Worm (Caenorhabditis elegans) whole organism, midembryonic: ENCODE data around the gene D1046.4.

ENCODE experiments used
- T22C8.4 ChIP-seq: fragments of 200-800 bp; sonication (Bioruptor generic); IDR thresholded peaks from 2 replicates; pipeline ENCODE4 v1.3.6; 2022; ENCODE audit warnings: missing genetic modification characterization, missing compliant biosample characterization
- cog-1 ChIP-seq: sonication (generic microtip); optimal IDR thresholded peaks from 2 replicates; lab custom pipeline; 2016; ENCODE audit warnings: missing genetic modification characterization, missing compliant biosample characterization
- flt-1 ChIP-seq: fragments of 200-800 bp; sonication (Bioruptor generic); IDR thresholded peaks from 2 replicates; pipeline ENCODE4 v1.3.6; 2022; ENCODE audit warnings: missing genetic modification characterization, missing compliant biosample characterization
- klf-2 ChIP-seq: fragments of 200-800 bp; sonication (Bioruptor generic); conservative IDR thresholded peaks from 2 replicates; pipeline ENCODE4 v1.3.6; 2022; ENCODE audit warnings: missing genetic modification reagents, missing genetic modification characterization, missing compliant biosample characterization
- med-1 ChIP-seq: sonication (generic microtip); optimal IDR thresholded peaks from 2 replicates; lab custom pipeline; 2017; ENCODE audit warnings: missing genetic modification characterization, mild to moderate bottlenecking, missing compliant biosample characterization, antibody characterized with exemption, missing genetic modification reagents; ENCODE audit not compliant: insufficient read depth
- ref-1 ChIP-seq: fragments of 200-800 bp; sonication (Bioruptor generic); conservative IDR thresholded peaks from 2 replicates; pipeline ENCODE4 v1.3.6; 2022; ENCODE audit warnings: missing genetic modification reagents, missing genetic modification characterization, missing compliant biosample characterization
- tab-1 ChIP-seq: fragments of 200-800 bp; sonication (Bioruptor generic); IDR thresholded peaks from 2 replicates; pipeline ENCODE4 v1.3.6; 2022; ENCODE audit warnings: missing genetic modification characterization, missing compliant biosample characterization
- ztf-23 ChIP-seq: fragments of 200-800 bp; sonication (Bioruptor generic); IDR thresholded peaks from 2 replicates; pipeline ENCODE4 v1.3.6; 2022; ENCODE audit warnings: missing genetic modification reagents, missing genetic modification characterization, missing compliant biosample characterization
- ztf-29 ChIP-seq: fragments of 200-800 bp; sonication (Bioruptor generic); IDR thresholded peaks from 2 replicates; pipeline ENCODE4 v1.3.6; 2022; ENCODE audit warnings: missing genetic modification reagents, missing genetic modification characterization, missing compliant biosample characterization

The D1046.4 gene

ce11 chrIV:8933575-8933974 lies at the start of gene D1046.4:
TSS of gene D1046.4 (plus strand) at chrIV:8933875.
- no peak for TF ChIP-seq cog-1 (tag; lab: Kevin White, UChicago)
- no peak for TF ChIP-seq tab-1 (GFP tag; lab: Robert Waterston, UW)
- TF ChIP-seq flt-1 (GFP tag; lab: Robert Waterston, UW): no peak
- TF ChIP-seq ref-1 (GFP tag; lab: Robert Waterston, UW): no peak
- no peak for TF ChIP-seq klf-2
- no peak for TF ChIP-seq ztf-29
- no peak for TF ChIP-seq ztf-23 (GFP tag; lab: Robert Waterston, UW)
- TF ChIP-seq med-1 (GFP tag; lab: Kevin White, UChicago): no peak
- no peak for TF ChIP-seq T22C8.4 (GFP tag; lab: Robert Waterston, UW)

- TF ChIP-seq cog-1 (tag; lab: Kevin White, UChicago) (no peak), T22C8.4 (GFP tag; lab: Robert Waterston, UW) (no peak), ztf-23 (GFP tag; lab: Robert Waterston, UW) (no peak), tab-1 (GFP tag; lab: Robert Waterston, UW) (no peak), med-1 (GFP tag; lab: Kevin White, UChicago) (no peak), ref-1 (GFP tag; lab: Robert Waterston, UW) (no peak), ztf-29 (no peak), flt-1 (GFP tag; lab: Robert Waterston, UW) (no peak), klf-2 (no peak)
These were observed 47.4 kb upstream of the D1046.4 start, which contains the start of gene C09G9.5 for ce11 chrIV:8886228-8886627. TSS of gene C09G9.5 (plus strand) at chrIV:8886528.

ce11 chrIV:8888525-8889026 lies 45.1 kb upstream of the D1046.4 start, which contains the start of gene oma-1:
TSS of gene oma-1 (plus strand) at chrIV:8888976.
- TF ChIP-seq med-1 (GFP tag; lab: Kevin White, UChicago): no peak
- TF ChIP-seq ztf-23 (GFP tag; lab: Robert Waterston, UW): no peak
- no peak for TF ChIP-seq tab-1 (GFP tag; lab: Robert Waterston, UW)
- no peak for TF ChIP-seq ztf-29
- no peak for TF ChIP-seq klf-2
- TF ChIP-seq cog-1 (tag; lab: Kevin White, UChicago): no peak
- no peak for TF ChIP-seq T22C8.4 (GFP tag; lab: Robert Waterston, UW)
- TF ChIP-seq flt-1 (GFP tag; lab: Robert Waterston, UW): no peak
- no peak for TF ChIP-seq ref-1 (GFP tag; lab: Robert Waterston, UW)

- TF ChIP-seq ztf-23 (GFP tag; lab: Robert Waterston, UW) (no peak), tab-1 (GFP tag; lab: Robert Waterston, UW) (no peak), med-1 (GFP tag; lab: Kevin White, UChicago) (no peak), ztf-29 (peak; percentile 36; the same call in 1 of the 2 replicates)
These were observed 42.5 kb upstream of the D1046.4 start, which contains the start of gene spr-2 for ce11 chrIV:8891131-8891530. TSS of gene spr-2 (plus strand) at chrIV:8891462.

ce11 chrIV:8892558-8892957 lies 41.1 kb upstream of the D1046.4 start, which contains the start of gene C27B7.2:
TSS of gene C27B7.2 (plus strand) at chrIV:8892858.
- TF ChIP-seq cog-1 (tag; lab: Kevin White, UChicago) (no peak), T22C8.4 (GFP tag; lab: Robert Waterston, UW) (no peak), med-1 (GFP tag; lab: Kevin White, UChicago) (no peak), tab-1 (GFP tag; lab: Robert Waterston, UW) (no peak), klf-2 (no peak), flt-1 (GFP tag; lab: Robert Waterston, UW) (no peak), ref-1 (GFP tag; lab: Robert Waterston, UW) (no peak), ztf-23 (GFP tag; lab: Robert Waterston, UW) (no peak), ztf-29 (no peak)

- TF ChIP-seq med-1 (GFP tag; lab: Kevin White, UChicago) (no peak), T22C8.4 (GFP tag; lab: Robert Waterston, UW) (no peak), klf-2 (no peak), ref-1 (GFP tag; lab: Robert Waterston, UW) (no peak), tab-1 (GFP tag; lab: Robert Waterston, UW) (no peak), flt-1 (GFP tag; lab: Robert Waterston, UW) (no peak)
These were observed 39.9 kb upstream of the D1046.4 start, which contains the start of gene rad-54.L2 for ce11 chrIV:8893746-8894145. TSS of gene rad-54.L2 (plus strand) at chrIV:8894077.

ce11 chrIV:8901346-8901745 lies 32.3 kb upstream of the D1046.4 start, which contains the start of gene C27B7.5:
TSS of gene C27B7.5 (plus strand) at chrIV:8901646.
- no peak for TF ChIP-seq klf-2
- TF ChIP-seq T22C8.4 (GFP tag; lab: Robert Waterston, UW): no peak
- TF ChIP-seq flt-1 (GFP tag; lab: Robert Waterston, UW): no peak
- no peak for TF ChIP-seq ztf-23 (GFP tag; lab: Robert Waterston, UW)
- no peak for TF ChIP-seq tab-1 (GFP tag; lab: Robert Waterston, UW)
- no peak for TF ChIP-seq ztf-29
- TF ChIP-seq med-1 (GFP tag; lab: Kevin White, UChicago): no peak
- no peak for TF ChIP-seq ref-1 (GFP tag; lab: Robert Waterston, UW)
- no peak for TF ChIP-seq cog-1 (tag; lab: Kevin White, UChicago)

- TF ChIP-seq flt-1 (GFP tag; lab: Robert Waterston, UW) (no peak), ref-1 (GFP tag; lab: Robert Waterston, UW) (no peak), klf-2 (no peak), ztf-23 (GFP tag; lab: Robert Waterston, UW) (no peak), ztf-29 (no peak), cog-1 (tag; lab: Kevin White, UChicago) (no peak), tab-1 (GFP tag; lab: Robert Waterston, UW) (no peak), med-1 (GFP tag; lab: Kevin White, UChicago) (no peak), T22C8.4 (GFP tag; lab: Robert Waterston, UW) (no peak)
These were observed 27.5 kb upstream of the D1046.4 start, which contains the start of gene C27B7.6 for ce11 chrIV:8906164-8906563. TSS of gene C27B7.6 (minus strand) at chrIV:8906345.

ce11 chrIV:8906743-8907142 lies 26.9 kb upstream of the D1046.4 start, which contains the start of gene C27B7.7:
TSS of gene C27B7.7 (plus strand) at chrIV:8907043.
- TF ChIP-seq T22C8.4 (GFP tag; lab: Robert Waterston, UW) (no peak), ref-1 (GFP tag; lab: Robert Waterston, UW) (no peak), klf-2 (no peak), cog-1 (tag; lab: Kevin White, UChicago) (no peak), flt-1 (GFP tag; lab: Robert Waterston, UW) (no peak), ztf-23 (GFP tag; lab: Robert Waterston, UW) (no peak), med-1 (GFP tag; lab: Kevin White, UChicago) (no peak), tab-1 (GFP tag; lab: Robert Waterston, UW) (no peak), ztf-29 (no peak)
